Fruit fly (Drosophila melanogaster): ENCODE results near the gene CG15283.

The CG15283 gene

DNA sequence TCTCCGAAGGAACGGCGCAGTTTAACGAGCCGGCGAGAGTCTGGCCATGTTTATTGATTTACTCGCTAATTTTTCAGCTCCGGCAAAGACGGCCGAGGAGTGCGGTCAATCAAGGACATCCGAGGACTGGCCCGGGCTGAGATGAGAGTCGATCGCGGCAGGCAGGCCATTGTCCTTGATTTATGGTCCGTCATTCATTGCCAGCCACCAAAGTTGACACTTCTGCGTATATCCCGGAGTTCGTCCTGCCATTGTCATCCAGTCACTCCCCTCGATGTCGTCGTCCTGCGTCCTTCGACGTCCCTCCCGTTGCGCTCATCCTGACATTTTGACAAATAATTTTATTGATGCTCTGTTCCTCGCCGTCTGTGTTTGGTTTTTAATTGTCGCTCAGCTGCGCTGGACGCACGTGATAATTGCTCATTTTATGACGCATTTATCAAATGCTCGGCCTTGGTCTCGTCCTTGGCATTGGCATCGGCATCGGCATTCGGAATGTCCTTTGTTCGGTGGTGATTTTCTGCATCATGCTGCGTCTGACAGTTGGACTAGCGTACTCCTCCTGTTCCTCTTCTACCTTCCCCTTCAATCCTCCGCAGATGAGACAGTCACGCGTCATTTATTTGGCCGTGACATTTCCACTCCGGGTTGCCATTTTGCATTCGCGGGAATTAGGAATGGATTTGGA, 35.5 kb upstream of the CG15283 start:
- TF ChIP-seq noc (tag; optimal IDR thresholded peaks at IDR 0.05) = no peak

DNA sequence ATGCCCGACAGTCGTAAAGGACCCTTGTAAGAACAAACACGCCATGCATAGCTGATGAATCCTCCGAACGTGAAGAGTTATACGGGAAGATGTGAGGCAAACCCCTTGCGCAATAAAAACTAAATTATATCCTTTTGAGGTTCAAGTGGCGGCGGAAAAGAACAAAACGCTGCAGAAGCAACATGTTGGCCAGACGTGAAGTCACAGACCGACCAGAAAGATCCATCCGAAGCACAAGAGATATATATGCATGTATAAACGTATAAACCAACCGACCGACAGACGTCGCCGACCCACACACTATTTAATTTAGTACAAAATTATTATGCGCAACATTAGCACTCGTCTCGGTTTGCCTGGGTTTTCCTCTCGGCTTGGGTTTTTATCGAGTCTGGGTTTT, 34.1 kb upstream of the CG15283 start:
- TF ChIP-seq noc (tag; optimal IDR thresholded peaks at IDR 0.05) = no peak

DNA sequence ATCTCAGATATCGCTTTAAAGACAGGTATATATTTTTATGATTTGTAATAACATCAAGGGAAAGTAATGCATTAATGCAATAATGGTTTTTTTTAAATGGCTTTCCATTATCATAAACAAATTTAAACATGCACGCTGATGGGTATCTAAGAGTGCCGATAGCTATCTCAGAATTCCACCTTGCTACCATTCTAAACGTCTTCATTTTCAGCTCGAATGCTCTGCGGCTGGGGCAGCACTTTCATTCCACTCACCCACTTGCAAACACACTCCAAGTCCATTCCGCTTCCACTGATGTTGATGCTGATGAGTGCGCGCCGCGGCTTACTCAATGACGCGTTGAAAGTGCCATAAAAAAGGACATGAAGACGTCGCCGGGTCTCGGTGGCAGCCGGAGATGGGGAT, 33.2 kb upstream of the CG15283 start:
- TF ChIP-seq noc (tag; optimal IDR thresholded peaks at IDR 0.05) = no peak

DNA sequence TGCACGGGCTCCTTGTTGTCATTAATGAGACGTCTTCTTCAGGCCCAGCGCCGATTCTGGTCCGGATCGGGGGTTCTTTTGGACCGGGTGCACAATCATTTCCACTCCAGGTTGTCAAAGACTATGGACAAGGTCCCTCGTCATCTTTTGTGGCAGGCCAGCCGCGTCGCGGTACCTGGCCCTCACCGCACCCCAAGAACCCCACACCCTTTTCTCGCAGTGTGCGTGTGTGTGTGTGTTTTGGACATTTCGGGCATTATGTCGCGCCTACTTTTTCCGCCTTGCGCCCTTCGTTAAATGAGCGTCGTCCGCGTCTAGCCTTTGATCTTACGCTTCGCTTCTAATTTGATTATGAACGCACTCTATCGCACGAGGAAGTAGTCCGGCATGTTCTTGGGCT, 32.7 kb upstream of the CG15283 start:
- no peak for TF ChIP-seq noc (tag; optimal IDR thresholded peaks at IDR 0.05)

DNA sequence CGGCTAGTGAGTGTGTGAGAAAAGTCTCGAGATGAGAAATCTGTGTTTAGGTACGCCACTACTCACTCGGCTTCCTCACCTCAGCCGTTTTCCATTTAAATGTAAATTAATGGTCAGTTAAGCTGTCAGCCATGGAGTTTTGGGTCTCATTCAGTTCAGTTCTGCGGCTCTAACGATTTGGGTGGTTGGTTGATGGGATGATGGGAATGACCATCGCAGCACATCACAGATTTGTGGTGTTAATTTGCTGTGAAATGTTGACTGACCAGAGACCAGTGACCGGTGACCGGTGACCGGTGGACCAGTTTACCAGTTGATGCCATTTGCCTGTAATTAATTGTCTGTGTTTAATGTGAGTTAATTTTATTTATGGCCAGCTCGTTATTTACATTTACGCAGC, 28.1 kb upstream of the CG15283 start:
- no peak for TF ChIP-seq noc (tag; optimal IDR thresholded peaks at IDR 0.05)

DNA sequence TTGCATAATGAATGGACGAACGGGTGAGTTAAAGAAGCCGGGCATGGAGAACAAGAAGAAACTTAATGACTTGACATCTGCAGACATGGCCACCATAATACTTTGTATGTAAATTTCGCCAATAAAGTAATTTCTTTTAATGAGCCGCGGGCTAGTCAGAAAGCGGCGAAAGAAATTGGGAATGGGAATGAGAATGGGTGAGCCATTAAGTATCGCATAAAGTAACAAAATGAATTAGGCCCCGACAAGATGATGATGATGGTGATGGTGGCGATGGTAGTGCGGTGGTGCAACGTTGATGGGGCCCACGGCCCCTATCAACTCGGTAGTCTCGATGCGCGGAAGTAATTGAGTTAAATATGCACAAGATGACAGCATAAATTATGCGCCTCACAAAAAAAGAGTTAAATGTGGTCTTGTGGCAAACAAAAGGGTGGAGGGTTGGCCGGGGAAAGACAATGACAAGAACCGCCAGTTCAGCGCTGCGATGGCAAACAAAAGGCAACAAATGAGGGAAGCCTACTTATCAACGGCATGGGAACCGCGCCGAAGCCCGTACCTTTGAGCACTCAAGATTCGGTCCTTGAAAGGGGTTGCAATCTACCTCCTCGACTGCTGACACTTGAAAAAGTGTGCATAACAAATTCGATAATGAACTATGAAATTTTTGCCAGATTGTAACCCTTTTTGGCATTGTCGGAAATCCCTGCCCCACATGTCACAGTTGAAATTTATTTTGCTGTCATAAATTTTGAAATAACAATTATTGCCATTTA, 26.9 kb upstream of the CG15283 start:
- peak; percentile 5 for TF ChIP-seq noc (tag; optimal IDR thresholded peaks at IDR 0.05)

DNA sequence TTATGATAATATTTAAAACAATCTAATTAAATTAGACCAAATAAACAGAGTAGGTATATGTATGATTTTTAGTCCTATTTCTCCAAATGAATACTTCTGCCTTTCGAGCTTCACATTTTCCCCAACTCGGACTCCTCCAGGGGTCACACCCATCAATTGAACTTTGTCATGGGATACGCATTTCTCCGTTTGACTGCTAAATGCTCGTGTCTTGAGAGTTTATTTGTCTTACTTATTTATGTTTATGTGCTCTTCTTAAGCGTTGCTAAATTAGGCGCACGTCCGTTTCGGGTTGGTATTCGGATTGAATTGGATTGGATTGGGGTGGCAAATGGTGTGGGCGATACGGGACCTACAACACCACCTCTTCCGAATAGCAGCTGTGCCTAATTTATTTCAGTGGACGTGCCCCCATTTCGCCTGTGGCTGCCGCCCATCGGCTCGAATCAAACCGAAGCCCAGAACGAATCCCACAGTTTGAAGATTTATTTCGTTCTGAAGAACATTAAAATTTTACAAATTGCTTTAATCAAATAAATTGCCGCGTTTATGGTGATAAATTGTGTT, 25.9 kb upstream of the CG15283 start:
- TF ChIP-seq noc (tag; optimal IDR thresholded peaks at IDR 0.05) = no peak

DNA sequence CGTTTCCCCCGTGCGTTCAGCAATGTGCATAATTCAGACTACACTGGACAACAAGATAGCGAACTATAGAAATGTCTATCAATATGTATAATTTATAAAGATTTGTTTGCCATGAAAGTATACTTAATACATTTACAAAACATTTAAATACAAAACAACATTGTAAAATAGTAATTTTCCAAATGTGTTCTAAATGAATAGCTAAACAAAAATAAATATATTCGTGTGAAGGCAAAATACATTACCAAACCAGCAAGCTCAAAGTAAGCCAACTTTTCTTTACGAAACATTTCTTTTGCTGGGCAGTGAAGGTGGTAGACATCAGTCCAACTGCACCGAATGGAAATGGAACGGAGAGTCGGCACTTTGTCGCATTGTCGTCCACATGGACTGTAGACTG, 24.3 kb upstream of the CG15283 start:
- peak; percentile 39 for TF ChIP-seq noc (tag; optimal IDR thresholded peaks at IDR 0.05)

DNA sequence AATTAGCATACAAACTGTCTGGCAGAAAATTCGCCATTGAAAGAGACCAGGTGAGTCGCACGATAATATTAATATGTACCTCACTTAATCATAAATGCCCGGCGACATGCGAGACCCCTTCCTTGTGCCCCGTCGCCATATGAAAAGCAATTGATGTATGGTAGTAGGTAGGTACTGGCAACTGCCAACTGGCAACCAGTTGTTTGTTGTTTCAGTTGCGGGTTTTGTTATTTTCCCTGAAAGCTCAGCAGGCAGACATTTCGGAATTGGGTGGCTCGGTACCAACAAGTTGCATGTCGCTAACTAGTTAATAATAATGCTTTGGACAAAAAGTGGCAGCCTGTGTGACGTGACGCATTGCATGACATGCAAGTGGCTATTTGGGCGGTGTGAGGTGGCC, 23.7 kb upstream of the CG15283 start:
- peak; percentile 32 for TF ChIP-seq noc (tag; optimal IDR thresholded peaks at IDR 0.05)

DNA sequence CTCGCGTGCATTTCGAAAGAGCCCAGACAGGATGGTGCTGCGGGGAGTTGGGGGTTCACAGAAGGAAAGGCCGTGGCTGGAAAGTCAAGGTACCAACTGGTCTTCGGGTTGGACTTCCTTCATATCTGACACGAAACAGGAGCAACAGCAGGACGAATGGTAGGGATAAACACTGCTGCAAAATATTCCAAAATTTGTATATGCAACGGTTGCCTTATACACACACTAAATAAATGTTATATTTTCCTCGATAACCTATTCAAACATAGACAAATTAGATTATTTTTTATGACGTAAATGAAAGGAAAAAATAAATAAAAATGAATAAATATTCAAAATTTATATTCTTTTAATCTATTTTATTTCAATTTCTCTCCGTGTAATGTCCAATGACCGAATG, 19.0 kb upstream of the CG15283 start:
- TF ChIP-seq noc (tag; optimal IDR thresholded peaks at IDR 0.05) = no peak

DNA sequence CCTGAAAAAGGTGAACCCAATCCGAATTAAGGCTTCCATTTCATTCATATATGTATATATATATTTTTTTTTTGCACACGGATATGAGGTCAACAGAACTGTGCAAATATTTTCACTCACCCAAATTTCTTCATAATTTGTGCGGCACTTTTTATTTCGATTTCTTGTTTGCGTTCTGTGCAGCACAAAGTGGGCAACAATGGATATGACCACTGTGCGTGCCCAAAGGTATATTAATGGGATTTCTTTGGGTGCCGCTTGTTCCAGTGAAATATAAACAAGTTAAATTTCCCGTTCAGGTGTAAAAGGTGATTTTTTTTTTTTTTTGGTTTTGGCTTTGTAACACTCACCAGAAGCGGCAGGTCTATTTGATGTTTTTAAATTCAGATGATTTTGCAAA, 14.3 kb upstream of the CG15283 start:
- TF ChIP-seq noc (tag; optimal IDR thresholded peaks at IDR 0.05) = no peak

DNA sequence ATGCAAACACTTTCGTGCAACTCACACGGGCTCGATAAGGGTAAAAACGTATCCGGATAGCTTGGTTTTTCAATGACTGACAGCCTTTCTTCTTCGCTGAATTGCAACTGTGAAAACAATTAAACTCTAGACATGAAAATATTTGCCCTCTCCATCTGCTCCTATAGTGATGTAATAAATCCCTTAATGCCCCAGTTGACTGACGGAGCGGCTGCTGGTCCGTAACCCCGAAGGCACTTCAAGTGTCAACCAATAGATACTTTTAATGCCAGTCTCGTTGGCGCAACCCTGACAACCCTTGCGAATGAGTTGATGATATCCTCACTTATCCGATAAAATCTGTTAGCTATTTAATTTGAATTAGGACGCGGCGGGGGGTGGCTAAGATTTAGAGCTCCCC, 13.6 kb upstream of the CG15283 start:
- TF ChIP-seq noc (tag; optimal IDR thresholded peaks at IDR 0.05) = no peak

DNA sequence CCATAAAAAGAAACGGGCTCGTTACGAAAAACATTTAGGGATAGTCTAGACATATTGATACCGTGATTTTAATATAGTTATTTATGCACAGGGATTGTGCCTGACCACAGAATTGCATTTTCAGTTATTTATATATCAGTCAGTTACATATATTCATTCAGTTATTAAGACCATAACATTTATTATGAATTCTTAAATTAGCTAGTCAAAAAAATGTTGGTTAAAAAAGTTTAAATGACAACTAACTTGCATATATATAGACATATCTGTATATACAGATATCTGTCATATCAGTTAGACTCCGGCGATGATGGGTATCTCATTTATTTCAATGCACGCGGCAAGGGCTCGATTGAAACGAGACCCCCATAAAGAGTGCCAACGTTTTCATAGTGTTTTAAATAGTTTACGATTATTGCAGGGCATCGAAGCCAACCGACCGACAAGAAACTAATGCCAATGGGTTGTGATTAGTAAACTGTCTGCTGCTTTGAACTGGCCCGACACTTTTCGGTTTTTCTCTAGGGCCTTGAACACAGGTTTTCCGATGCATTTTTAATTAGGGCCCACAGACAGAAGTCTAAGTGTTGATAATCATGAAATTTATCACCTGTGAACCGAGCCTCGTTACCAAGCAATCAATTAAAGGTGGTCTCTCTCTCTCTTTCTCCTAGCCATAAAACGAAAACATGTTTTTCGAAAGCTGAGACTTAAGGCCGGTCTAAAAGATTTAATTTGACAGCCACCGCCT, 12.1 kb upstream of the CG15283 start:
- peak; percentile 32 for TF ChIP-seq noc (tag; optimal IDR thresholded peaks at IDR 0.05)

DNA sequence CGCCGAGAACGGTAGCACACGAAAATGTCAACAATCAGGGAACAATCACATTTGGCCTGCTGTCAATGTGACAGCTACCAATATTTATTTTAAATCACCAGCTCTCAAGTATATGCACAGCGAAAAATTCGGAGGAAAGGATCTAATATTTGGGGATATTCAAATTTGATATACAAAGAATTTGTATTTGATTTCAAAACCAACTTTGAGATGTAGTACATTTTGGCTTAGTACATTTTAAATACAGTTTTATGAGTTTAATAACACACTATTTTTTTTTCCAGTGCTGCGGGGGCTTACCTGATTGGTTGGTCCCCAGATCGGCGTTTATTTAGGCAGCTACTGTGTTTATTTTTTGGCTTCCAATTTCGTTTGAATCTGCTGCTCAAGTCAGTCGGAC, 10.3 kb upstream of the CG15283 start:
- peak; percentile 85 for TF ChIP-seq noc (tag; optimal IDR thresholded peaks at IDR 0.05)

DNA sequence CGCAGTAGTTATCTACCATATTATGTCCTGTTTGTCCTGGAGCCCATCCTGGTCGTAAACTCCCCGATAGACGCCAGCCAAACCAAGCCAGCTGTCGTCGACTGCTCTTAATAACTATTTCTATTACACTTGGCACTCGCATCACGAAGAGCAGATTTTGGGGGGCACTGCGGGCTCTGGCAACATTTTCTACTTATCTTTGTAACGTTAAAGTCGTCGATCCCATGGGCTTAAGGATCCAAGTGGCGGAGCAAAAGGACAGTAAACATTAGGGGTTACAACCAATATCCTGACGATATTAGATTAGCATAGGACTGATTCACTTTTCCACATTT, 9.3 kb upstream of the CG15283 start:
- TF ChIP-seq noc (tag; optimal IDR thresholded peaks at IDR 0.05) = no peak

DNA sequence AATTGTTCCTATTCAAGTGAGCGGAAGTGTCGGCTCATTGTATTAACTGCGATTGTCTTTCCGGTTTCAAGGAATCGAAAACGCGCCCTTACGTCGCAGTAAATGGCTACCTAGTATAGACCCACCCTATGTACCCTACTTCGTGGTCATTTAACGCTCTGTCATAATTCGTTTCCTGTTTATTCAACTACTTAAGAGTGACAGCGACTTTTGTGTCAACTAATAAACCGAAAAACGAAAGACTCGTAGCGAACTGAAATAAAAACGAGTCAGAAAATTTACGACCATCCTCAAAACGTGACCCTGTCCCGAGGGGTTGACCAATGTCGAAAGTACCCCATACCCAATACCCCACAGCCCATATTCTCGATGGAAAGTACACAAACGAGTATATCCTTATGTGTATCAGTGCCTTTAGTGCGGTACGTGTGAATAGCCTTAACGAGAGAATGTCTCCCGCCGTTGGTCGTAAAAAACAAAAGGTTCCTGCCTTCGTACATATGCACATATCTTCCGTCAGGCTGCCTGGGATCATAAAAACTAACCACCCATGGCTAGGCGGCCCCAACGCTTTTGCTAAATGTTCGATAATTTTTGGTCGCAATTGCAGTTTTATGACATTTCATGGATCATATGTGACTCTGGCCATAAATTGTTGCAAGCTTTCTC, 8.8 kb upstream of the CG15283 start:
- no peak for TF ChIP-seq noc (tag; optimal IDR thresholded peaks at IDR 0.05)

Measured in whole organism, larva.